Worm (Caenorhabditis elegans): ENCODE data around the gene F31B9.2.

F31B9.2 gene

ce11 chrX:15912841-15913240 is 4.3 kb upstream of the F31B9.2 start:
- TF ChIP-seq eyg-1 (tag; optimal IDR thresholded peaks at IDR 0.05) = no peak

DNA sequence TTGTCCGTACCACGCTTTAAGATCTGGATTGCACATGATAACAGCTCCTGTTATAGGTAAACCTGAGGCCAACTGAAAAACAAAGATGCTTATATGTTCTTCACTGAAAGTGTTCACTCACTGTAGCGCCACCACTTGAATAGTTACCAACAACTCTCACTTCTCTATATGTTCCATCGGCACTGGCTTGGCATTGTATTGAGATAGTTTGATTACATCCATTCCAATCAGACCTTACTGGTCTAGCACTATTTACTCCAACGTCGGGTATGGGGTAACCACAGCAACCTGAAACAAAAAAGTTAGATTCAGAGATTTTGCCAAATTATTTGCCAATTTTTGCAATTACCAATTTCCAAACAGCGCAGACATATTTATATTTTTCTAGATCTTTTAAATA is 1.4 kb upstream of the F31B9.2 start:
- TF ChIP-seq fkh-6 (tag; optimal IDR thresholded peaks at IDR 0.05) = no peak
- TF ChIP-seq sox-4 (tag; optimal IDR thresholded peaks at IDR 0.05) = no peak
- no peak for TF ChIP-seq hlh-6 (tag; optimal IDR thresholded peaks at IDR 0.05)
- TF ChIP-seq lim-6 (tag; optimal IDR thresholded peaks at IDR 0.05) = no peak
- TF ChIP-seq Y22D7AL.16 (tag; optimal IDR thresholded peaks at IDR 0.05) = no peak
- no peak for TF ChIP-seq tbx-7 (tag; optimal IDR thresholded peaks at IDR 0.05)
- no peak for TF ChIP-seq ceh-31 (tag; optimal IDR thresholded peaks at IDR 0.05)
- no peak for TF ChIP-seq ttx-3 (tag; optimal IDR thresholded peaks at IDR 0.05)
- no peak for TF ChIP-seq ztf-16 (tag; optimal IDR thresholded peaks at IDR 0.05)
- no peak for TF ChIP-seq elt-2 (tag; optimal IDR thresholded peaks at IDR 0.05)

DNA sequence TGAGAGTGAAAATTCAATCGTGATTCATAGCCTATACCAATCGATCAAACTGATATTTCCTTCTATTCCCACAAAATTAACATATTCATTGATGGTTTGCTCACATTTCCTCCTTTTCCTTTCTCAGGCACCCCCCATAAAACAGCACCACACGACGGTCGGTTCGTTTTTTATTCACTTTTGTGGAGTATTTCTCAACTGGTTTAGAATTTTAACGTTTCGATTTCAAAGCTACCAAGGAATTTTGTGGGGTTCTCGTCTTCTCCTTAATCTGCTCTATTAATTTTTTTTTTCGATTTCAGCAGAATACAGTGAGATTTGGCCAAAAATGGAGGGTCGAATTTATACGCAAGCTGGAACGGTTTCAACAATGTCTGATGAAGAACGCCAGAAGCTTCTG is 2.2 kb downstream of the F31B9.2 start, which contains the start of gene F31B9.7:
Gene F31B9.7 (plus strand): TSS at position 301 of the 400 bp plus-strand sequence.
- TF ChIP-seq C08G9.2 (tag; optimal IDR thresholded peaks at IDR 0.05) (no peak), dve-1 (tag; optimal IDR thresholded peaks at IDR 0.05) (no peak), elt-4 (tag; optimal IDR thresholded peaks at IDR 0.05) (no peak), pha-4 (tag; optimal IDR thresholded peaks at IDR 0.05) (no peak), hlh-15 (tag; optimal IDR thresholded peaks at IDR 0.05) (no peak), fkh-10 (GFP tag; optimal IDR thresholded peaks at IDR 0.05) (no peak), elt-2 (tag; optimal IDR thresholded peaks at IDR 0.05) (no peak), lin-11 (tag; optimal IDR thresholded peaks at IDR 0.05) (no peak), nhr-11 (tag; optimal IDR thresholded peaks at IDR 0.05) (no peak)

DNA sequence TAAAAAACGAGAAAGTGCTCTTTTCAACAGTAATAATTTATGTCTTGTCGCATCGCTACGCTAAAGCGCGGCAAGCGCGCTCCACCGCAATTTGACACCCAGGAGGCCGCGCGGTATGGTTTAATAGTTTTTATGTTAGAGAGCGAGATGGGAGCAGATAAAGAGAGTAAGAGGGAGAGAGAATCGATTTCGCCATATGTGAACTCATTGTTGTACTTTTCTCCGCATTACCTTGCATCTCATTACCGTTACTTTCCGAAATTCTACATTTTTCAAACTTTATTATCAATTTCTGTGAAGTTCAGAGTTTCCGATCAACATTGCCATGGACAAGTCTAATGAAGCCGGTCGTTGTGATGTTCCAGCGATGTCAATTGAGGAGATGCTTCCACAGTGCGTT is 6.3 kb downstream of the F31B9.2 start, which contains the start of gene F31B9.3:
Gene F31B9.3 (plus strand): TSS at position 301 of the 400 bp plus-strand sequence.
- TF ChIP-seq odd-2 (tag; optimal IDR thresholded peaks at IDR 0.05) (no peak), hlh-30 (tag; optimal IDR thresholded peaks at IDR 0.05; ENCODE audit: insufficient read depth) (no peak), zip-5 (tag; optimal IDR thresholded peaks at IDR 0.05) (no peak), npax-4 (tag; optimal IDR thresholded peaks at IDR 0.05) (no peak), ceh-48 (tag; optimal IDR thresholded peaks at IDR 0.05) (no peak), ahr-1 (tag; optimal IDR thresholded peaks at IDR 0.05) (no peak)

- TF ChIP-seq rnt-1 (tag; optimal IDR thresholded peaks at IDR 0.05) = no peak
- no peak for TF ChIP-seq Y22D7AL.16 (tag; optimal IDR thresholded peaks at IDR 0.05)
- TF ChIP-seq tbx-7 (tag; optimal IDR thresholded peaks at IDR 0.05) = no peak
- TF ChIP-seq ama-1 (optimal IDR thresholded peaks at IDR 0.05) = no peak
- no peak for TF ChIP-seq sox-4 (tag; optimal IDR thresholded peaks at IDR 0.05)
- no peak for TF ChIP-seq dmd-4 (tag; optimal IDR thresholded peaks at IDR 0.05; ENCODE audit: borderline replicate concordance)
- no peak for TF ChIP-seq ceh-34 (tag; optimal IDR thresholded peaks at IDR 0.05)
- no peak for TF ChIP-seq lin-11 (tag; optimal IDR thresholded peaks at IDR 0.05)
- no peak for TF ChIP-seq unc-86 (tag; optimal IDR thresholded peaks at IDR 0.05)
- TF ChIP-seq C08G9.2 (tag; optimal IDR thresholded peaks at IDR 0.05) = no peak
- TF ChIP-seq K02D7.2 (tag; optimal IDR thresholded peaks at IDR 0.05) = no peak
- no peak for TF ChIP-seq unc-55 (GFP tag; optimal IDR thresholded peaks at IDR 0.05)
- no peak for TF ChIP-seq pqm-1 (tag; optimal IDR thresholded peaks at IDR 0.05)
- no peak for TF ChIP-seq ceh-48 (tag; optimal IDR thresholded peaks at IDR 0.05)
- no peak for TF ChIP-seq pax-1 (tag; optimal IDR thresholded peaks at IDR 0.05)
Observed at ce11 chrX:15932859-15933258, 15.7 kb downstream of the F31B9.2 start.

- TF ChIP-seq ceh-34 (tag; optimal IDR thresholded peaks at IDR 0.05) (peak; percentile 5), ref-2 (tag; optimal IDR thresholded peaks at IDR 0.05) (no peak), ceh-19 (GFP tag; optimal IDR thresholded peaks at IDR 0.05) (no peak)
Observed at ce11 chrX:15937854-15938253, 20.7 kb downstream of the F31B9.2 start.

Measured in whole organism, late embryonic.